Worm (Caenorhabditis elegans): ENCODE data around the gene ZK250.13.

Gene ZK250.13

ce11 chrII:1921018-1921417 lies 18.5 kb downstream of the ZK250.13 start, which contains the start of gene bath-7:
Gene bath-7, minus strand, starts transcription at chrII:1921118.
- TF ChIP-seq elt-2 (tag; optimal IDR thresholded peaks at IDR 0.05) (no peak), efl-1 (optimal IDR thresholded peaks at IDR 0.05) (no peak), efl-1 (GFP tag; optimal IDR thresholded peaks at IDR 0.05 in 1 of 2) (peak in 1 of 2 experiments; percentile 62), lin-13 (GFP tag; optimal IDR thresholded peaks at IDR 0.05) (no peak)

- TF ChIP-seq nhr-28 (tag; optimal IDR thresholded peaks at IDR 0.05) (no peak), aly-2 (tag; optimal IDR thresholded peaks at IDR 0.05) (no peak), unc-98 (GFP tag; IDR thresholded peaks at IDR 0.05) (no peak), fkh-8 (tag; optimal IDR thresholded peaks at IDR 0.05) (no peak), nhr-84 (tag; optimal IDR thresholded peaks at IDR 0.05) (no peak), F16B12.6 (tag; optimal IDR thresholded peaks at IDR 0.05) (no peak), snpc-4 (tag; optimal IDR thresholded peaks at IDR 0.05) (no peak), ces-1 (GFP tag; optimal IDR thresholded peaks at IDR 0.05) (no peak), nhr-47 (tag; optimal IDR thresholded peaks at IDR 0.05) (no peak), nhr-76 (tag; optimal IDR thresholded peaks at IDR 0.05) (no peak)
Observed at ce11 chrII:1917862-1918261, 21.7 kb downstream of the ZK250.13 start, which contains the start of gene bath-4. Gene bath-4, minus strand, starts transcription at chrII:1917962.

- TF ChIP-seq alr-1 (tag; optimal IDR thresholded peaks at IDR 0.05; ENCODE audit: borderline replicate concordance): no peak
- TF ChIP-seq aha-1 (tag; optimal IDR thresholded peaks at IDR 0.05): no peak
- no peak for TF ChIP-seq ceh-82 (tag; optimal IDR thresholded peaks at IDR 0.05)
- no peak for TF ChIP-seq isw-1 (GFP tag; IDR thresholded peaks at IDR 0.05)
- no peak for TF ChIP-seq swsn-7 (tag; optimal IDR thresholded peaks at IDR 0.05)
- TF ChIP-seq lir-3 (tag; optimal IDR thresholded peaks at IDR 0.05; ENCODE audit: poor library complexity): no peak
- TF ChIP-seq C34B4.2 (tag; optimal IDR thresholded peaks at IDR 0.05): no peak
- no peak for TF ChIP-seq C04F5.9 (tag; optimal IDR thresholded peaks at IDR 0.05)
- TF ChIP-seq C16A3.4 (tag; optimal IDR thresholded peaks at IDR 0.05): no peak
- TF ChIP-seq pag-3 (tag; optimal IDR thresholded peaks at IDR 0.05; ENCODE audit: borderline replicate concordance, insufficient read depth): no peak
- TF ChIP-seq blmp-1 (tag; optimal IDR thresholded peaks at IDR 0.05): no peak
Observed at ce11 chrII:1912741-1913140, 26.8 kb downstream of the ZK250.13 start, which contains the start of gene math-31. Gene math-31, minus strand, starts transcription at chrII:1912841.

DNA sequence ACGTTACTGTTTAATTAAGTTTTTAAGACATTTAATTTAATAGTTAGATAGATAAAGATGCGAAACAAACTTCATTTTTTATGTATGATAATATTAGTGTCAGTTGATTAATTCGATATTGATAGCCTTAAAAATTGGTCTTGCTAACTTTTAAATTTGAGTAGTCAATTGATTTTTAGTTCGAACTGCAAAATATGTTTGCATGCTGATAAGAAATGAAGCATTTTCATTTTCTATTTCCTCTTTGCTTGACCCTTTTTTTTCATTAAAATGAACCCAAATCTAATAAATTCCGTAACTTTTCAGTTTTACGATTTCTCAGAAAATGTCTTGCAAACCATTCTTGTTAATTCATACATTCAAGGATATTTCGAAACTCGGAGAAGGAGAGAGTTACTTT lies 34.4 kb downstream of the ZK250.13 start, which contains the start of gene math-22:
TSS of gene math-22 (plus strand) at position 301 of the 400 bp plus-strand sequence.
- TF ChIP-seq egl-27 (tag; optimal IDR thresholded peaks at IDR 0.05): no peak
- TF ChIP-seq pqm-1 (tag; optimal IDR thresholded peaks at IDR 0.05): no peak
- TF ChIP-seq lir-3 (tag; optimal IDR thresholded peaks at IDR 0.05; ENCODE audit: poor library complexity): no peak

DNA sequence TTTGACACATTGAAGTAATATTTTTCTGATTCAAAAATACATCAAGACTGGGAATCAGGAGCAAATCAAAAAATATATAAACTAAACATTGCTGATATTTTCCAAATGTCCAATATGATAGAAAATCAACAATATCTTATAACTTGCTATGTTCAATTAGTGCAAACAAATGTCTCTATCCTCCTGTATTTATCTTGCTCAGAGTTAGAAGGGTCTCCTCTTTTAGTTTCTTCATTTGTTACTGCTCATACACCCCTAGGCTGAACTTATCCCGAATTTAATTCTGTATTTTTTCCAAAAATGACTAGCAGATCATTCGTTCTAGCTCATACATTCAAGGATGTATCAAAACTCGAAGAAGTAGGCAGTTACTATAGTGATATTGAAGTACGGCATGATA lies 37.6 kb downstream of the ZK250.13 start, which contains the start of gene math-23:
TSS of gene math-23 (plus strand) at position 301 of the 400 bp plus-strand sequence.
- TF ChIP-seq pax-3 (tag; optimal IDR thresholded peaks at IDR 0.05) (no peak), nhr-28 (tag; optimal IDR thresholded peaks at IDR 0.05) (no peak), unc-98 (GFP tag; IDR thresholded peaks at IDR 0.05) (no peak), efl-3 (GFP tag; optimal IDR thresholded peaks at IDR 0.05) (no peak), hlh-4 (tag; optimal IDR thresholded peaks at IDR 0.05) (no peak), ceh-90 (tag; optimal IDR thresholded peaks at IDR 0.05) (no peak), C04F5.9 (tag; optimal IDR thresholded peaks at IDR 0.05) (no peak)

DNA sequence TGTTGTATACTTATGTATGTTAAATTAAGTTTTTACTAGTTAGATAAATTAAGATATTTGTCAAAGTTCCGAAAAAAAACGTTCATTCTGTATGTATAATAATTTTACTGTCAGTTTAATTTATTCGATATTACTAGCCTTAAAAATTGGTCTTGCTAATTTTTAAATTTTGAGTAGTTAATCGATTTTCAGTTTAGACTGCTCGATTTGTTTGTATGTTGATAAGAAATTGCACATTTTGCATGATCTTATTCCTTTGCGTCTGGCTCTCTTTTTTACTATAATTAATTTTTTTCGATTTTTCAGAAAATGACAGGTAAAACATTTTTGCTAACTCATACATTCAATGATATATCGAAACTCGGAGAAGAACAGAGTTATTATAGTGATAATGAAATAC lies 39.6 kb downstream of the ZK250.13 start, which contains the start of gene math-24:
TSS of gene math-24 (plus strand) at position 301 of the 400 bp plus-strand sequence.
- TF ChIP-seq nhr-85 (tag) (no peak), nhr-237 (tag; optimal IDR thresholded peaks at IDR 0.05) (no peak), xbp-1 (tag; optimal IDR thresholded peaks at IDR 0.05) (no peak), lin-39 (tag; optimal IDR thresholded peaks at IDR 0.05) (no peak), fkh-4 (tag; optimal IDR thresholded peaks at IDR 0.05; ENCODE audit: borderline replicate concordance) (no peak), lir-3 (tag; optimal IDR thresholded peaks at IDR 0.05; ENCODE audit: poor library complexity) (no peak), mef-2 (tag; optimal IDR thresholded peaks at IDR 0.05) (no peak), nhr-28 (tag; optimal IDR thresholded peaks at IDR 0.05) (no peak), efl-3 (GFP tag; optimal IDR thresholded peaks at IDR 0.05) (no peak), dpl-1 (GFP tag; optimal IDR thresholded peaks at IDR 0.05) (no peak), fos-1 (tag; optimal IDR thresholded peaks at IDR 0.05) (no peak), C04F5.9 (tag; optimal IDR thresholded peaks at IDR 0.05) (no peak), efl-1 (optimal IDR thresholded peaks at IDR 0.05) (no peak), efl-1 (GFP tag; optimal IDR thresholded peaks at IDR 0.05 in 1 of 2) (no peak), lin-35 (GFP tag; optimal IDR thresholded peaks at IDR 0.05) (no peak), blmp-1 (tag; optimal IDR thresholded peaks at IDR 0.05) (no peak), nhr-90 (tag; optimal IDR thresholded peaks at IDR 0.05; ENCODE audit: poor library complexity) (no peak), hlh-17 (GFP tag; optimal IDR thresholded peaks at IDR 0.05; ENCODE audit: borderline replicate concordance) (no peak), nhr-71 (tag; optimal IDR thresholded peaks at IDR 0.05) (no peak)

Measured in whole organism, L1 larva.